Worm (Caenorhabditis elegans): ENCODE data around the gene let-765.
A peak's percentile ranks its signal among the peaks of the same experiment; 100 is the strongest.

Gene let-765

ce11 chrIII:6601073-6601472 is at the start of gene let-765:
Gene let-765, minus strand, starts transcription at chrIII:6601173.
- TF ChIP-seq W03F9.2 (tag; optimal IDR thresholded peaks at IDR 0.05) = no peak
- TF ChIP-seq him-1 (tag; optimal IDR thresholded peaks at IDR 0.05) = no peak
- TF ChIP-seq dao-5 (tag; optimal IDR thresholded peaks at IDR 0.05) = no peak

DNA sequence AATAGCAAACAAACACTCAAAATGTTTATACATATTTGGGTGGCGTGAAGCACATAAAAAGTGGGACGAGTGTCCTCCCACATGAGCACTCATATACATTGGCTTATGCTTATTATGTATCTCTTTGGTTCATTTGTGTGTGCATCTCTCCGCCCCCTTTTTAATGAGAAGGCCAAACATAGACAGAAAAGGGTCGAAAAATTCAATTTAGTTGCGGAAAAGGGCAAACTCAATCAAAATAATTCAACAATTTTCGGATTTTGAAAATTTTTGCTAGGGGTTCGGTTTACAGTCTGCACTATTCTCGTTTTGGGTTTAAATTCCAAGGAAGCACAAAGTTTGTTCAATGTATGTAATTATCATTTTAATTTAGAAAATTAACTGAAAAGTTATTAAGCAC is 46.6 kb upstream of the let-765 start:
- TF ChIP-seq W03F9.2 (tag; optimal IDR thresholded peaks at IDR 0.05) (no peak), him-1 (tag; optimal IDR thresholded peaks at IDR 0.05) (no peak), dao-5 (tag; optimal IDR thresholded peaks at IDR 0.05) (no peak)

DNA sequence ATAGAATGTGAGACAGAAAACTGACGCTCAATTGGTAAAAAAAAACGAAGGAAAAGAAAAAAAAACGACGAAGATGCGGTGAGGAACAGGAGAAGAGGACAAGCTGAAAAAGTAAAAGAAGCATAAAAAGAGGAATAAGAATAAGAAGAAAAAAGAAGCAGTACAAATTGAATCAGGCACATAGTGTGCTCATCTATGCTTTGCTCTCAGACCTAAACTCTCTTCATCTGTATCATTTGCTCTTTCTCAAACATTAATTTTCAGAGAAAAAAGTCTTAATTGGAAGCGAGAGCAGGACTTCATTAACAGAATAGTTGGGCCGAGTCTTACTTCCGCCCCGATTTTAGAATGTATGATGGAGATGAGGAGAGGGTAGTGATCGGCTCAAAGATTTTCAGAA is 45.9 kb upstream of the let-765 start:
- TF ChIP-seq dao-5 (tag; optimal IDR thresholded peaks at IDR 0.05) (no peak), W03F9.2 (tag; optimal IDR thresholded peaks at IDR 0.05) (no peak), him-1 (tag; optimal IDR thresholded peaks at IDR 0.05) (no peak)

ce11 chrIII:6645305-6645704 is 44.3 kb upstream of the let-765 start:
- TF ChIP-seq dao-5 (tag; optimal IDR thresholded peaks at IDR 0.05) (no peak), him-1 (tag; optimal IDR thresholded peaks at IDR 0.05) (no peak), W03F9.2 (tag; optimal IDR thresholded peaks at IDR 0.05) (no peak)

DNA sequence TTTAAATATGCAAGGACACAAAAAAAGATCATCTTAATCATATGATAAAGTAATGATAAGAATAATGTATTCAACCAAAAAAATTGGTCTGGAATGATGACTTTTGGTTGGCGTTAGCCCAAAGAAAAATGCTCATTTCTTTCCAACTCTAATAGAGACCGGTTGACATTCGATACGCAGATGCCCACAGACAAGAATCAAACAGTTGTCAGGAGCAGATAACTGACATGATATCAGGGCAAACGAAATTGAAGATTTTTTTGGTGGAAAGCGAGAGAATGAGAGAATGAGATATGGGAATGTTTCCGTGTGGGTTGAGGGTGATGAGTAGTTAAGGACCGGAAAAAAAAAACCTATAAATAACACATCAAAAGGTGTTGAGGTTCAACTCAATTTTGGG is 38.1 kb upstream of the let-765 start:
- no peak for TF ChIP-seq W03F9.2 (tag; optimal IDR thresholded peaks at IDR 0.05)
- no peak for TF ChIP-seq dao-5 (tag; optimal IDR thresholded peaks at IDR 0.05)
- no peak for TF ChIP-seq him-1 (tag; optimal IDR thresholded peaks at IDR 0.05)

DNA sequence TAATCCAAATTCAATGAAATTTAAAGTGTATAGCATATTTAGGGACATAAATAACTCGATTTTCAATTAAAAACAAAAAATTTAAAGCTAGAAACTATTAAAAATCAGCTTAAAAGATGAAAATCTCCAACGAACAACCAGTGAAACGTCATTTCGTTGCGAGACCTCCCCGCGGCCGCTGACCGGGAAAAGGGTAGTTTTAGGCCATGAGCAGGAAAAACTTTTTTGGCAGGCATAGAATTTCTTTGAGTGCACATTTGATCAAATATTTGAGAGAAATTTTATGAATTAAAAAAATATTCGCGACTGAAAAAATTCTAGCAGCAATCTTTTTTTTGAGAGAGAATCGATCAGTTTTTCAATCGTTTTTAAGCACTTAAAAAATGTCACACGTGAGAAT is 24.3 kb upstream of the let-765 start:
- TF ChIP-seq W03F9.2 (tag; optimal IDR thresholded peaks at IDR 0.05) = peak; percentile 63
- TF ChIP-seq him-1 (tag; optimal IDR thresholded peaks at IDR 0.05) = no peak
- no peak for TF ChIP-seq dao-5 (tag; optimal IDR thresholded peaks at IDR 0.05)

ce11 chrIII:6624872-6625271 is 23.9 kb upstream of the let-765 start, which contains the start of gene copd-1:
Gene copd-1, minus strand, starts transcription at chrIII:6624972.
- TF ChIP-seq him-1 (tag; optimal IDR thresholded peaks at IDR 0.05) (no peak), dao-5 (tag; optimal IDR thresholded peaks at IDR 0.05) (no peak), W03F9.2 (tag; optimal IDR thresholded peaks at IDR 0.05) (no peak)

DNA sequence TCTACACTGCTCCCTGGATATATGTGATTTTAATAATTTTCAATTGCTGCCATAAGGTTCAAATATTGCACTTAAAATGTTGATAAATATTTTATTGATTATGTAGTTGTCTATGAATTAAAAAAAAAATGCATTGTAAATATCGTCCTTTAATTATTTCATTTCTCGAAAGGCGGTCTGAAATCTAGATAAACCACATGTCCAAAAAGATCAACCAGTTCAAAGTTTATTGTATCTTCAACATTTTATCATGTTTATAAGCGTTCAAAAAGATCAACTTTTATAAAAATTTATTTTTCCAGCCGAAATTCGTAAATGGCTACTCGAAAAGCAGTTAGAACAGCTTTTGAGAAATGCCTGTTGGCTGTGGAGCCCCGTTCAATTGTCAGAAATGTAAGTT is 19.0 kb upstream of the let-765 start, which contains the start of gene C13B9.2:
Gene C13B9.2 (plus strand): TSS at position 301 of the 400 bp plus-strand sequence.
- TF ChIP-seq dao-5 (tag; optimal IDR thresholded peaks at IDR 0.05) (no peak), W03F9.2 (tag; optimal IDR thresholded peaks at IDR 0.05) (no peak), him-1 (tag; optimal IDR thresholded peaks at IDR 0.05) (no peak)

ce11 chrIII:6615064-6615463 is 14.1 kb upstream of the let-765 start, which contains the start of gene cmtr-2:
Gene cmtr-2, plus strand, starts transcription at chrIII:6615414.
- TF ChIP-seq him-1 (tag; optimal IDR thresholded peaks at IDR 0.05) (no peak), W03F9.2 (tag; optimal IDR thresholded peaks at IDR 0.05) (no peak), dao-5 (tag; optimal IDR thresholded peaks at IDR 0.05) (no peak)

DNA sequence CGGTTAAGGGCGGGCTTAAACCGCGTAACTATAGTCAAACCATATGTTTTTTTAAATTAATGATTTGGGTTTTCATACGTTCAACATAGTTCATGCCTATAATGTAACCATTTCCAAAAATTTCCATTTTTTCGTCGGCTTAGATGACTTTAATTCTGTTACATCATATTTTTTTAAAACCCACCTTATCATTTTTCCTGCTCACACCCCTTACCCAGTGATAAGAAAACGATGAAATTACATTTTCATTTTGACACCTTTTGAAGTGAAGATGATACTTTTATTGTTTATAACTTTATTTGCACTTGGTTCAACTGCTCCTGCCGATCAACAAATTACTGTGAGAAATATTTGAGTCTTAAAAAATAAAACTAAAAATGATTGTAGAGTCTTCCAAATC is 11.3 kb upstream of the let-765 start, which contains the start of gene ctsa-4.2:
Gene ctsa-4.2 (plus strand): TSS at position 247 of the 400 bp plus-strand sequence.
- TF ChIP-seq him-1 (tag; optimal IDR thresholded peaks at IDR 0.05) = no peak
- no peak for TF ChIP-seq W03F9.2 (tag; optimal IDR thresholded peaks at IDR 0.05)
- TF ChIP-seq dao-5 (tag; optimal IDR thresholded peaks at IDR 0.05) = no peak

- no peak for TF ChIP-seq W03F9.2 (tag; optimal IDR thresholded peaks at IDR 0.05)
- TF ChIP-seq dao-5 (tag; optimal IDR thresholded peaks at IDR 0.05) = no peak
- TF ChIP-seq him-1 (tag; optimal IDR thresholded peaks at IDR 0.05) = no peak
Measured at ce11 chrIII:6610522-6610921, 9.5 kb upstream of the let-765 start, which contains the start of gene srh-40. Gene srh-40, plus strand, starts transcription at chrIII:6610822.

ce11 chrIII:6608101-6608672 is 7.2 kb upstream of the let-765 start, which contains the start of the genes mdh-2 and F20H11.4:
Gene mdh-2, minus strand, starts transcription at chrIII:6608106.
Gene F20H11.4, plus strand, starts transcription at chrIII:6608622.
- TF ChIP-seq dao-5 (tag; optimal IDR thresholded peaks at IDR 0.05) (no peak), him-1 (tag; optimal IDR thresholded peaks at IDR 0.05) (peak; percentile 5), W03F9.2 (tag; optimal IDR thresholded peaks at IDR 0.05) (peak; percentile 85)

- TF ChIP-seq dao-5 (tag; optimal IDR thresholded peaks at IDR 0.05) = no peak
- TF ChIP-seq him-1 (tag; optimal IDR thresholded peaks at IDR 0.05) = no peak
- TF ChIP-seq W03F9.2 (tag; optimal IDR thresholded peaks at IDR 0.05) = no peak
Measured at ce11 chrIII:6607646-6608045, 6.7 kb upstream of the let-765 start.

- TF ChIP-seq W03F9.2 (tag; optimal IDR thresholded peaks at IDR 0.05) (no peak), him-1 (tag; optimal IDR thresholded peaks at IDR 0.05) (no peak), dao-5 (tag; optimal IDR thresholded peaks at IDR 0.05) (no peak)
Measured at ce11 chrIII:6607067-6607466, 6.1 kb upstream of the let-765 start.

DNA sequence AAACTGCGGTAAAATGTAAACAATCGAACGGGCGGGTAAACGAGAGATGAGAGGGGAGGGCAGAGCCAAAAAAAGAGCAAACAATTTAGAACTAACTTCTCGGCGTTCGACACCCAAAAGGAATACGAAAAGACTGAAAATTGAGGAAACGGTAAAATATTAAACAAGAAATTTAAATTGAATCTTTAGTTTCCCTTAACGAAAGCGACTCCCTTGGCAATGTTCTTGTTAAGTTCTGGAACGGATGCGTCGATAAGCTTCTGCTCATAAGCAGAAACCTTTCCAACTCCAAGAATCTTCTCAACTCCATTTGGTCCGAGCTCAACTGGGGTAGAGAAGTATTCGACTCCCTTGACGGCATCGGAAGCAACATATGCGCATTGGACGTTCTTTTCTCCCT is 5.7 kb upstream of the let-765 start:
- TF ChIP-seq W03F9.2 (tag; optimal IDR thresholded peaks at IDR 0.05) = no peak
- TF ChIP-seq dao-5 (tag; optimal IDR thresholded peaks at IDR 0.05) = no peak
- TF ChIP-seq him-1 (tag; optimal IDR thresholded peaks at IDR 0.05) = no peak
